Worm (Caenorhabditis elegans) whole organism, mixed stage, embryonic: ENCODE results near the gene kvs-4.

Experiments
- M03D4.4 ChIP-seq: sonication (generic microtip); optimal IDR thresholded peaks from 2 replicates; lab custom pipeline; 2017; ENCODE audit warnings: mild to moderate bottlenecking, missing genetic modification characterization, missing compliant biosample characterization
- blmp-1 ChIP-seq: fragments of 150-350 bp; optimal IDR thresholded peaks from 2 replicates; lab custom pipeline; 2014; ENCODE audit warnings: missing biosample characterization, missing genetic modification characterization
- ceh-39 ChIP-seq: fragments of 150-350 bp; optimal IDR thresholded peaks from 2 replicates; lab custom pipeline; 2014; ENCODE audit warnings: missing biosample characterization, missing genetic modification characterization
- ceh-43 ChIP-seq: fragments of 200-800 bp; sonication (Bioruptor generic); optimal IDR thresholded peaks from 2 replicates; lab custom pipeline; 2018; ENCODE audit warnings: mild to moderate bottlenecking, missing genetic modification characterization, moderate library complexity, missing compliant biosample characterization
- ceh-83 ChIP-seq: fragments of 200-800 bp; sonication (Bioruptor generic); optimal IDR thresholded peaks from 2 replicates; lab custom pipeline; 2018; ENCODE audit warnings: mild to moderate bottlenecking, missing genetic modification characterization, missing compliant biosample characterization
- ces-1 ChIP-seq: fragments of 150-350 bp; optimal IDR thresholded peaks from 2 replicates; lab custom pipeline; 2014; ENCODE audit warnings: missing biosample characterization, missing genetic modification reagents, missing genetic modification characterization
- cnd-1 ChIP-seq: fragments of 200-800 bp; sonication (Bioruptor generic); optimal IDR thresholded peaks from 2 replicates; lab custom pipeline; 2018; ENCODE audit warnings: mild to moderate bottlenecking, missing genetic modification characterization, missing compliant biosample characterization
- elt-1 ChIP-seq: sonication (generic microtip); optimal IDR thresholded peaks from 2 replicates; lab custom pipeline; 2017; ENCODE audit warnings: missing genetic modification characterization, mild to moderate bottlenecking, missing compliant biosample characterization, antibody characterized with exemption, moderate library complexity, borderline replicate concordance; ENCODE audit not compliant: insufficient read depth
- elt-3 ChIP-seq: fragments of 150-350 bp; optimal IDR thresholded peaks from 2 replicates; lab custom pipeline; 2014; ENCODE audit warnings: missing biosample characterization, missing genetic modification characterization
- flh-1 ChIP-seq: fragments of 200-800 bp; sonication (Bioruptor generic); optimal IDR thresholded peaks from 2 replicates; lab custom pipeline; 2018; ENCODE audit warnings: mild to moderate bottlenecking, missing genetic modification characterization, moderate library complexity, missing compliant biosample characterization
- ham-2 ChIP-seq: fragments of 200-800 bp; sonication (Bioruptor generic); optimal IDR thresholded peaks from 2 replicates; lab custom pipeline; 2018; ENCODE audit warnings: mild to moderate bottlenecking, missing genetic modification characterization, missing compliant biosample characterization
- hlh-1 ChIP-seq: fragments of 150-350 bp; optimal IDR thresholded peaks from 2 replicates; lab custom pipeline; 2014; ENCODE audit warnings: missing biosample characterization, missing genetic modification reagents, missing genetic modification characterization
- lin-13 ChIP-seq: fragments of 150-350 bp; optimal IDR thresholded peaks from 2 replicates; lab custom pipeline; 2014; ENCODE audit warnings: missing biosample characterization, missing genetic modification characterization
- lin-32 ChIP-seq: fragments of 200-800 bp; sonication (Bioruptor generic); optimal IDR thresholded peaks from 2 replicates; lab custom pipeline; 2018; ENCODE audit warnings: mild to moderate bottlenecking, missing genetic modification characterization, missing compliant biosample characterization
- lsy-2 ChIP-seq: fragments of 150-350 bp; optimal IDR thresholded peaks from 2 replicates; lab custom pipeline; 2014; ENCODE audit warnings: missing biosample characterization, missing genetic modification characterization
- mab-5 ChIP-seq: fragments of 150-350 bp; optimal IDR thresholded peaks from 2 replicates; lab custom pipeline; 2014; ENCODE audit warnings: missing biosample characterization, missing genetic modification characterization
- mep-1 ChIP-seq: fragments of 150-350 bp; optimal IDR thresholded peaks from 2 replicates; lab custom pipeline; 2017; ENCODE audit warnings: missing biosample characterization, missing genetic modification reagents, missing genetic modification characterization, inconsistent platforms
- mls-2 ChIP-seq: sonication (generic microtip); optimal IDR thresholded peaks from 2 replicates; lab custom pipeline; 2016; ENCODE audit warnings: mild to moderate bottlenecking, missing genetic modification characterization, moderate library complexity, missing compliant biosample characterization
- nhr-2 ChIP-seq: fragments of 150-350 bp; optimal IDR thresholded peaks from 2 replicates; lab custom pipeline; 2014; ENCODE audit warnings: missing biosample characterization, missing genetic modification characterization
- nhr-237 ChIP-seq: fragments of 150-350 bp; optimal IDR thresholded peaks from 2 replicates; lab custom pipeline; 2014; ENCODE audit warnings: missing biosample characterization, missing genetic modification characterization
- nhr-28 ChIP-seq: fragments of 150-350 bp; optimal IDR thresholded peaks from 2 replicates; lab custom pipeline; 2014; ENCODE audit warnings: missing biosample characterization, missing genetic modification characterization
- nhr-76 ChIP-seq: sonication (generic microtip); optimal IDR thresholded peaks from 2 replicates; lab custom pipeline; 2017; ENCODE audit warnings: missing biosample characterization, missing genetic modification characterization
- pha-4 ChIP-seq: fragments of 150-350 bp; optimal IDR thresholded peaks from 2 replicates; lab custom pipeline; 2018; ENCODE audit warnings: missing biosample characterization, missing genetic modification reagents, missing genetic modification characterization
- sem-2 ChIP-seq: fragments of 200-800 bp; sonication (Bioruptor generic); optimal IDR thresholded peaks from 2 replicates; lab custom pipeline; 2018; ENCODE audit warnings: mild to moderate bottlenecking, missing genetic modification characterization, missing compliant biosample characterization
- snpc-4 ChIP-seq: fragments of 150-350 bp; optimal IDR thresholded peaks from 2 replicates; lab custom pipeline; 2014; ENCODE audit warnings: missing biosample characterization, missing genetic modification characterization
- sptf-1 ChIP-seq: sonication (generic microtip); optimal IDR thresholded peaks from 2 replicates; lab custom pipeline; 2017; ENCODE audit warnings: mild to moderate bottlenecking, missing genetic modification characterization, moderate library complexity, missing compliant biosample characterization
- tbx-8 ChIP-seq: fragments of 200-800 bp; sonication (Bioruptor generic); optimal IDR thresholded peaks from 2 replicates; lab custom pipeline; 2018; ENCODE audit warnings: mild to moderate bottlenecking, missing genetic modification characterization, moderate library complexity, missing compliant biosample characterization
- unc-120 ChIP-seq: sonication (generic microtip); optimal IDR thresholded peaks from 2 replicates; lab custom pipeline; 2017; ENCODE audit warnings: missing genetic modification characterization, missing compliant biosample characterization; ENCODE audit not compliant: poor library complexity, severe bottlenecking
- unc-39 ChIP-seq: fragments of 150-350 bp; optimal IDR thresholded peaks from 2 replicates; lab custom pipeline; 2014; ENCODE audit warnings: missing biosample characterization, missing genetic modification characterization
- unc-62 ChIP-seq: fragments of 150-350 bp; optimal IDR thresholded peaks from 2 replicates; lab custom pipeline; 2014; ENCODE audit warnings: missing biosample characterization, missing genetic modification reagents, missing genetic modification characterization
- zip-8 ChIP-seq: fragments of 150-350 bp; optimal IDR thresholded peaks from 2 replicates; lab custom pipeline; 2014; ENCODE audit warnings: missing biosample characterization, missing genetic modification characterization
- ztf-11 ChIP-seq: fragments of 150-350 bp; optimal IDR thresholded peaks from 2 replicates; lab custom pipeline; 2014; ENCODE audit warnings: missing biosample characterization, missing genetic modification characterization

The kvs-4 gene

DNA sequence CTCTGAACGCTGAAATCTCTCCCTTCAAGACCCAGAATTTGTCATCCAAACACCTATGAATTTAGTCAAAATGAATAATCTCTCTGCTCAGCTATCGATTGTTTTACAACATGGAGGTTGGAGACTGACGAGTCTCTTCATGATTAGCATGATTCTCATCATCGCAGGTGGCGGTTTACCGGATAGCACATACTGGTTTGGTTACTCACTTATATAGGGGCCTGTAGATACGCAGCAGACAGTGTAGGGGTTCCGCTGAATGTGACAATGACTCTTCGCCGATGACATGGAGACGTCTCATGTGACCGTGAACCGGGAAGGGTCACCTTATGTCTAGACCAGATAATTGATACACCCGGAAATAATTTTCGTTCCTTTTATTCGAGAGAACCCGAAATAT is 35.8 kb upstream of the kvs-4 start:
- TF ChIP-seq nhr-28 (no peak), ceh-39 (no peak), elt-1 (tag; lab: Kevin White, UChicago) (no peak), nhr-76 (tag; lab: Kevin White, UChicago) (no peak), lsy-2 (tag; lab: Kevin White, UChicago) (no peak), ces-1 (no peak), snpc-4 (no peak), elt-3 (tag; lab: Kevin White, UChicago) (no peak), mep-1 (tag; lab: Kevin White, UChicago) (no peak), unc-62 (GFP tag; lab: Kevin White, UChicago) (no peak), ham-2 (no peak), ceh-43 (GFP tag; lab: Kevin White, UChicago) (no peak)

DNA sequence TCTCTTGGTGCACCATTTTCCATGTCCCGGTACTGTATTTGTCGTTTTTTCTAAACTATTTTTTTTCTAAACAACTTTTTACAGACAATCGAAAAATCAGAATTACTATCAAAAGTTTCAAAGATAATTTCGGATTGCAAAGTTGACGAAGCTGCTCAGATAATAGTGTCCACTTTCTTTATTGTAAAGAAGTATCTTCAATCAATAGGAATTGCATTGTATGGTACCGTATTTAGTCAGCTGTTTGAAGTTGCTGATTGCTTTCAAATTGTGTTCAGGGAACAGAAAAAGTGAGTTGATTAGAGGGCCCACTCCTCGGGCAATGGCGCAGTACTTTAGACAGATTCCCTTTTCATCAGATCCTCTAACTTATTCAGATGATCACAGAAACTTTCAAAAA is 30.8 kb upstream of the kvs-4 start:
- no peak for TF ChIP-seq tbx-8 (GFP tag; lab: Kevin White, UChicago)
- TF ChIP-seq hlh-1 (tag; lab: Kevin White, UChicago) = no peak
- TF ChIP-seq elt-3 (tag; lab: Kevin White, UChicago) = no peak
- TF ChIP-seq blmp-1 = no peak
- no peak for TF ChIP-seq mab-5
- TF ChIP-seq lsy-2 (tag; lab: Kevin White, UChicago) = no peak
- TF ChIP-seq ceh-39 = no peak
- TF ChIP-seq nhr-237 (tag; lab: Kevin White, UChicago) = no peak
- TF ChIP-seq sptf-1 (tag; lab: Kevin White, UChicago) = no peak
- no peak for TF ChIP-seq mls-2 (tag; lab: Kevin White, UChicago)
- TF ChIP-seq unc-62 (GFP tag; lab: Kevin White, UChicago) = no peak
- no peak for TF ChIP-seq ztf-11 (tag; lab: Kevin White, UChicago)
- TF ChIP-seq ceh-83 (GFP tag; lab: Kevin White, UChicago) = no peak
- no peak for TF ChIP-seq nhr-76 (tag; lab: Kevin White, UChicago)
- TF ChIP-seq mep-1 (tag; lab: Kevin White, UChicago) = no peak
- no peak for TF ChIP-seq unc-39
- no peak for TF ChIP-seq zip-8 (tag; lab: Kevin White, UChicago)
- TF ChIP-seq unc-120 (tag; lab: Kevin White, UChicago) = no peak
- TF ChIP-seq pha-4 = no peak

DNA sequence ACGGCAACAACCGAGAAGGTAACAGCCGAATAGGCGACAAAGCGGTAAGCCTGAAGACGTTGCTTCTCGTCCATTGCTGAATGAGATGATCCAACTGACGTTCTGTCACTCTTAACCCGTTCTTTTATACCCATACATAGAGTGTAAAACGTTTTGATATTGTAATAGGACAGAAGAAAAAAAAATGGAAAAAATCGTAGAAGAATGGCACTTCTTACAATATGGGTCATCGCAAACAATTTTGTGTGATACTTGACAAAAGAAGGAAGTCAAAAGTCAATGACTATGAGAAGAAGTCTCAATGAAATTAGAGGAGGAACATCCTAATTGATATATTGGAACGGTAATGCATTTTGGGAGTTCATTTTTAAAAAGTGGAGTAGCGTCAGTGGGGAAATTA is 29.2 kb upstream of the kvs-4 start, which contains the start of gene col-92:
TSS of gene col-92 (minus strand) at position 101 of the 400 bp plus-strand sequence.
- TF ChIP-seq ztf-11 (tag; lab: Kevin White, UChicago) (no peak), lin-13 (tag; lab: Kevin White, UChicago) (no peak), sptf-1 (tag; lab: Kevin White, UChicago) (no peak), cnd-1 (tag; lab: Kevin White, UChicago) (no peak), mls-2 (tag; lab: Kevin White, UChicago) (no peak), unc-62 (GFP tag; lab: Kevin White, UChicago) (no peak), unc-120 (tag; lab: Kevin White, UChicago) (no peak), nhr-2 (tag; lab: Kevin White, UChicago) (no peak), ceh-83 (GFP tag; lab: Kevin White, UChicago) (no peak), flh-1 (GFP tag; lab: Kevin White, UChicago) (no peak), elt-1 (tag; lab: Kevin White, UChicago) (no peak), lsy-2 (tag; lab: Kevin White, UChicago) (no peak), unc-39 (no peak), mab-5 (no peak), ceh-39 (no peak), nhr-76 (tag; lab: Kevin White, UChicago) (no peak), nhr-28 (no peak), M03D4.4 (tag; lab: Kevin White, UChicago) (no peak)
- TF ChIP-seq, all 35 proteins: peak for 0

DNA sequence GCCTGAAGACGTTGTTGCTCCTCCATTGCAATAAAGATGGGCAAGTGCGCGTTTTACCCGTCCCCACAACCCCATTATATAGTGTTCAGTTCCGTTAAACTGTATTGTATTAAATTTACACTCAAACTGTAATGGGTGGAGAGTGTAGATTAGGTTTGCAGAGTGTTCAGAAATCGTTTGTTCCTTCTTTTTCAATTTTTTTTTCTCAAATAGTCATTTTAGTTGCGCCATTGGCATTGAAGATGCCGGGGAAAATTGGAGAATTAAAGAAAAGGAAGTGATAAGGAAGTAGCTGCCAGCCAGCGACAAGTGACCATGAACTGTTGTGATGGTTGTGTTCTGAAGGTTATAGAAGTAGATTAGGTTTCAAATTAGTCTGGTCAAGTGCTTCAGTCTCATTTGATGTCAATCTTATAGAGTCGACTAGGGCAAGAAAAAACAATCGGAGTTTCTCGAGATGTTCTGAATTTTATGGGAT is 26.8 kb upstream of the kvs-4 start, which contains the start of gene col-93:
TSS of gene col-93 (minus strand) at position 51 of the 478 bp plus-strand sequence.
- TF ChIP-seq ztf-11 (tag; lab: Kevin White, UChicago) (no peak), M03D4.4 (tag; lab: Kevin White, UChicago) (no peak), sem-2 (GFP tag; lab: Kevin White, UChicago) (no peak), cnd-1 (tag; lab: Kevin White, UChicago) (no peak), unc-39 (no peak), pha-4 (no peak), lsy-2 (tag; lab: Kevin White, UChicago) (no peak), nhr-237 (tag; lab: Kevin White, UChicago) (no peak), lin-32 (GFP tag; lab: Kevin White, UChicago) (no peak)
- TF ChIP-seq, all 35 proteins: peak for 0
